Worm (Caenorhabditis elegans): ENCODE results near the gene str-39.

- TF ChIP-seq lsl-1 (GFP tag; optimal IDR thresholded peaks at IDR 0.05) (no peak), pha-4 (tag; optimal IDR thresholded peaks at IDR 0.05) (no peak), Y53F4B.3 (GFP tag; IDR thresholded peaks at IDR 0.05) (no peak), aptf-2 (GFP tag; conservative IDR thresholded peaks at IDR 0.05) (no peak), dpff-1 (tag; optimal IDR thresholded peaks at IDR 0.05) (no peak), ama-1 (optimal IDR thresholded peaks at IDR 0.05) (no peak), ama-1 (GFP tag; optimal IDR thresholded peaks at IDR 0.05) (no peak), snpc-3.4 (tag; optimal IDR thresholded peaks at IDR 0.05) (no peak), Y56A3A.18 (GFP tag; IDR thresholded peaks at IDR 0.05) (no peak), lin-26 (GFP tag; IDR thresholded peaks at IDR 0.05) (no peak), F33H1.4 (GFP tag; IDR thresholded peaks at IDR 0.05) (no peak), ztf-18 (tag; optimal IDR thresholded peaks at IDR 0.05) (no peak), F39B2.1 (GFP tag; IDR thresholded peaks at IDR 0.05) (no peak), attf-6 (GFP tag; IDR thresholded peaks at IDR 0.05) (no peak)
Observed at ce11 chrV:2896198-2896660, 16.5 kb upstream of the str-39 start, which contains the start of gene pals-32.

Measured in whole organism, young adult.